Fruit fly (Drosophila melanogaster) whole organism, embryonic: ENCODE data around the gene sau.
A peak's percentile ranks its signal among the peaks of the same experiment; 100 is the strongest.

Experiments used
- Bteb2 ChIP-seq: fragments of 200-800 bp; sonication (Bioruptor generic); optimal IDR thresholded peaks from 2 replicates; lab custom pipeline; 2016; ENCODE audit warnings: missing biosample characterization, missing genetic modification characterization
- CG10543 ChIP-seq: fragments of 200-800 bp; sonication (Bioruptor generic); optimal IDR thresholded peaks from 3 replicates; lab custom pipeline; 2017; ENCODE audit warnings: missing biosample characterization, mild to moderate bottlenecking, missing genetic modification characterization, moderate library complexity
- CG11085 ChIP-seq: fragments of 200-800 bp; sonication (Bioruptor generic); IDR thresholded peaks from 2 replicates; pipeline ENCODE4 v1.3.6; 2022; ENCODE audit warnings: missing biosample characterization, missing genetic modification characterization
- CG12659 ChIP-seq: fragments of 200-800 bp; sonication (Bioruptor generic); optimal IDR thresholded peaks from 3 replicates; lab custom pipeline; 2017; ENCODE audit warnings: mild to moderate bottlenecking, missing biosample characterization, missing genetic modification reagents, missing genetic modification characterization
- CG14667 ChIP-seq: fragments of 200-800 bp; sonication (Bioruptor generic); IDR thresholded peaks from 2 replicates; pipeline ENCODE4 v1.3.6; 2022; ENCODE audit warnings: missing biosample characterization, missing genetic modification characterization
- CG16815 ChIP-seq: fragments of 200-800 bp; sonication (Bioruptor generic); optimal IDR thresholded peaks from 3 replicates; lab custom pipeline; 2017; ENCODE audit warnings: missing biosample characterization, mild to moderate bottlenecking, missing genetic modification characterization
- CG17361 ChIP-seq: fragments of 200-800 bp; sonication (Bioruptor generic); IDR thresholded peaks from 3 replicates; pipeline ENCODE4 v1.3.6; 2022; ENCODE audit warnings: missing biosample characterization, missing genetic modification characterization
- CG17829 ChIP-seq: fragments of 200-800 bp; optimal IDR thresholded peaks from 2 replicates; lab custom pipeline; 2019; ENCODE audit warnings: missing biosample characterization, mild to moderate bottlenecking, missing genetic modification characterization, moderate library complexity
- CG31365 ChIP-seq: fragments of 200-800 bp; sonication (Bioruptor generic); optimal IDR thresholded peaks from 2 replicates; lab custom pipeline; 2018; ENCODE audit warnings: missing biosample characterization, mild to moderate bottlenecking, missing genetic modification characterization
- CG3163 ChIP-seq: fragments of 200-800 bp; sonication (Bioruptor generic); optimal IDR thresholded peaks from 3 replicates; lab custom pipeline; 2016; ENCODE audit warnings: missing biosample characterization, missing genetic modification characterization
- CG34422 ChIP-seq: fragments of 200-800 bp; sonication (Bioruptor generic); IDR thresholded peaks from 3 replicates; pipeline ENCODE4 v1.3.6; 2022; ENCODE audit warnings: missing biosample characterization, missing genetic modification characterization
- CG4360 ChIP-seq: fragments of 200-800 bp; sonication (Bioruptor generic); IDR thresholded peaks from 2 replicates; pipeline ENCODE4 v1.3.6; 2022; ENCODE audit warnings: missing biosample characterization, missing genetic modification characterization
- CG43689 ChIP-seq: fragments of 200-800 bp; sonication (Bioruptor generic); IDR thresholded peaks from 2 replicates; pipeline ENCODE4 v1.3.6; 2022; ENCODE audit warnings: missing biosample characterization, missing genetic modification characterization
- CG4854 ChIP-seq: fragments of 200-800 bp; sonication (Bioruptor generic); optimal IDR thresholded peaks from 2 replicates; lab custom pipeline; 2016; ENCODE audit warnings: missing biosample characterization, missing genetic modification characterization, inconsistent platforms
- CG6272 ChIP-seq: fragments of 200-800 bp; sonication (Bioruptor generic); IDR thresholded peaks from 2 replicates; pipeline ENCODE4 v1.3.6; 2022; ENCODE audit warnings: missing biosample characterization, missing genetic modification characterization
- CG7987 ChIP-seq: fragments of 200-800 bp; sonication (Bioruptor generic); optimal IDR thresholded peaks from 2 replicates; lab custom pipeline; 2018; ENCODE audit warnings: missing biosample characterization, mild to moderate bottlenecking, missing genetic modification characterization, moderate library complexity
- CG9876 ChIP-seq: fragments of 200-800 bp; sonication (Bioruptor generic); optimal IDR thresholded peaks from 2 replicates; lab custom pipeline; 2016; ENCODE audit warnings: missing biosample characterization, missing genetic modification characterization
- Chrac-16 ChIP-seq: fragments of 200-800 bp; sonication (Bioruptor generic); optimal IDR thresholded peaks from 3 replicates; lab custom pipeline; 2016; ENCODE audit warnings: missing biosample characterization, missing genetic modification characterization
- Dad ChIP-seq: fragments of 200-800 bp; sonication (Bioruptor generic); optimal IDR thresholded peaks from 3 replicates; lab custom pipeline; 2016; ENCODE audit warnings: missing biosample characterization, missing genetic modification characterization
- Dbx ChIP-seq: fragments of 200-800 bp; sonication (Bioruptor generic); IDR thresholded peaks from 3 replicates; pipeline ENCODE4 v1.3.6; 2022; ENCODE audit warnings: missing biosample characterization, missing genetic modification characterization
- Dek ChIP-seq: fragments of 200-800 bp; sonication (Bioruptor generic); optimal IDR thresholded peaks from 3 replicates; lab custom pipeline; 2019; ENCODE audit warnings: missing biosample characterization, mild to moderate bottlenecking, missing genetic modification characterization, moderate library complexity
- Doc3 ChIP-seq: fragments of 200-800 bp; sonication (Bioruptor generic); IDR thresholded peaks from 3 replicates; pipeline ENCODE4 v1.3.6; 2022; ENCODE audit warnings: missing biosample characterization, missing genetic modification characterization; ENCODE audit not compliant: partially characterized antibody
- Eip74EF ChIP-seq, 2 experiments: fragments of 200-800 bp in 1 of 2; fragments of >200 bp in 1 of 2; sonication (Bioruptor generic) in 1 of 2; optimal IDR thresholded peaks; 2 replicates each; lab custom pipeline; 2017 to 2019; ENCODE audit warnings: missing biosample characterization in 2 of 2, missing genetic modification characterization in 2 of 2, mild to moderate bottlenecking in 1 of 2, moderate library complexity in 1 of 2
- HHEX ChIP-seq: fragments of 200-800 bp; sonication (Bioruptor generic); optimal IDR thresholded peaks from 3 replicates; lab custom pipeline; 2017; ENCODE audit warnings: missing biosample characterization, mild to moderate bottlenecking, missing genetic modification characterization, missing genetic modification reagents
- HLHmδ ChIP-seq: fragments of 200-800 bp; sonication (Bioruptor generic); optimal IDR thresholded peaks from 2 replicates; lab custom pipeline; 2018; ENCODE audit warnings: missing biosample characterization, mild to moderate bottlenecking, missing genetic modification characterization, moderate library complexity
- Hr39 ChIP-seq: fragments of >200 bp; optimal IDR thresholded peaks from 2 replicates; lab custom pipeline; 2017
- Lim3 ChIP-seq: fragments of 200-800 bp; sonication (Bioruptor generic); IDR thresholded peaks from 2 replicates; pipeline ENCODE4 v1.3.6; 2022; ENCODE audit warnings: missing biosample characterization, missing genetic modification characterization
- MBD-R2 ChIP-seq: fragments of 200-800 bp; sonication (Bioruptor generic); IDR thresholded peaks from 2 replicates; pipeline ENCODE4 v1.3.6; 2022; ENCODE audit warnings: missing biosample characterization, missing genetic modification characterization
- Med ChIP-seq: fragments of 200-800 bp; sonication (Bioruptor generic); peaks from one replicate; lab custom pipeline; 2016; ENCODE audit warnings: missing biosample characterization, missing genetic modification characterization, mild to moderate bottlenecking, inconsistent platforms, moderate library complexity
- Mes4 ChIP-seq: fragments of 200-800 bp; sonication (Bioruptor generic); optimal IDR thresholded peaks from 2 replicates; lab custom pipeline; 2016; ENCODE audit warnings: missing biosample characterization, missing genetic modification characterization
- Sry-δ ChIP-seq: fragments of 200-800 bp; sonication (Bioruptor generic); optimal IDR thresholded peaks from 2 replicates; lab custom pipeline; 2016; ENCODE audit warnings: missing biosample characterization, missing genetic modification characterization
- ara ChIP-seq: fragments of 200-800 bp; sonication (Bioruptor generic); IDR thresholded peaks from 2 replicates; pipeline ENCODE4 v1.3.6; 2022; ENCODE audit warnings: missing biosample characterization, missing genetic modification characterization
- chinmo ChIP-seq: fragments of 200-800 bp; sonication (Bioruptor generic); IDR thresholded peaks from 4 replicates; pipeline ENCODE4 v1.3.6; 2022; ENCODE audit warnings: missing biosample characterization, missing genetic modification characterization; ENCODE audit not compliant: partially characterized antibody
- danr ChIP-seq: fragments of 200-800 bp; sonication (Bioruptor generic); IDR thresholded peaks from 2 replicates; pipeline ENCODE4 v1.3.6; 2022; ENCODE audit warnings: missing biosample characterization, missing genetic modification characterization
- dimm ChIP-seq: fragments of 200-800 bp; sonication (Bioruptor generic); IDR thresholded peaks from 2 replicates; pipeline ENCODE4 v1.3.6; 2022; ENCODE audit warnings: missing biosample characterization, missing genetic modification characterization
- dmrt99B ChIP-seq: fragments of 200-800 bp; sonication (Bioruptor generic); optimal IDR thresholded peaks from 2 replicates; lab custom pipeline; 2018; ENCODE audit warnings: missing biosample characterization, mild to moderate bottlenecking, missing genetic modification characterization, moderate library complexity
- fd96Cb ChIP-seq: fragments of 200-800 bp; sonication (Bioruptor generic); optimal IDR thresholded peaks from 2 replicates; lab custom pipeline; 2018; ENCODE audit warnings: missing biosample characterization, mild to moderate bottlenecking, missing genetic modification characterization, moderate library complexity
- ftz-f1 ChIP-seq: fragments of 200-800 bp; sonication (Bioruptor generic); optimal IDR thresholded peaks from 2 replicates; lab custom pipeline; 2016; ENCODE audit warnings: missing biosample characterization, missing genetic modification characterization
- h ChIP-seq: fragments of >200 bp; optimal IDR thresholded peaks from 2 replicates; lab custom pipeline; 2017
- her ChIP-seq: fragments of 200-800 bp; sonication (Bioruptor generic); optimal IDR thresholded peaks from 2 replicates; lab custom pipeline; 2016; ENCODE audit warnings: missing biosample characterization, missing genetic modification characterization
- insv ChIP-seq, 2 experiments: fragments of 200-800 bp; sonication (Bioruptor generic); optimal IDR thresholded peaks; 3 replicates each; lab custom pipeline; 2016 to 2018; ENCODE audit warnings: missing biosample characterization in 2 of 2, missing genetic modification characterization in 2 of 2
- kay ChIP-seq: fragments of 200-800 bp; sonication (Bioruptor generic); optimal IDR thresholded peaks from 2 replicates; lab custom pipeline; 2016; ENCODE audit warnings: missing biosample characterization, missing genetic modification characterization
- kni ChIP-seq: fragments of 200-800 bp; sonication (Bioruptor generic); optimal IDR thresholded peaks from 3 replicates; lab custom pipeline; 2017; ENCODE audit warnings: mild to moderate bottlenecking, missing biosample characterization, missing genetic modification reagents, missing genetic modification characterization
- odd ChIP-seq: fragments of 200-800 bp; sonication (Bioruptor generic); optimal IDR thresholded peaks from 2 replicates; lab custom pipeline; 2017; ENCODE audit warnings: missing biosample characterization, mild to moderate bottlenecking, missing genetic modification characterization
- otp ChIP-seq: fragments of 200-800 bp; sonication (Bioruptor generic); IDR thresholded peaks from 3 replicates; pipeline ENCODE4, ENCODE4 v1.3.6; 2022; ENCODE audit warnings: missing biosample characterization, missing genetic modification characterization
- pb ChIP-seq: fragments of 200-800 bp; sonication (Bioruptor generic); optimal IDR thresholded peaks from 3 replicates; lab custom pipeline; 2016; ENCODE audit warnings: missing biosample characterization, missing genetic modification characterization
- slp2 ChIP-seq: fragments of 200-800 bp; sonication (Bioruptor generic); optimal IDR thresholded peaks from 2 replicates; lab custom pipeline; 2016; ENCODE audit warnings: missing biosample characterization, missing genetic modification characterization
- wor ChIP-seq: fragments of 200-800 bp; sonication (Bioruptor generic); IDR thresholded peaks from 2 replicates; pipeline ENCODE4 v1.3.6; 2022; ENCODE audit warnings: missing biosample characterization, missing genetic modification characterization
- zf30C ChIP-seq: fragments of 200-800 bp; sonication (Bioruptor generic); optimal IDR thresholded peaks from 3 replicates; lab custom pipeline; 2018; ENCODE audit warnings: missing biosample characterization, mild to moderate bottlenecking, missing genetic modification characterization
- zfh2 ChIP-seq: fragments of 200-800 bp; sonication (Bioruptor generic); optimal IDR thresholded peaks from 2 replicates; lab custom pipeline; 2016; ENCODE audit warnings: missing biosample characterization, missing genetic modification characterization

The sau gene

DNA sequence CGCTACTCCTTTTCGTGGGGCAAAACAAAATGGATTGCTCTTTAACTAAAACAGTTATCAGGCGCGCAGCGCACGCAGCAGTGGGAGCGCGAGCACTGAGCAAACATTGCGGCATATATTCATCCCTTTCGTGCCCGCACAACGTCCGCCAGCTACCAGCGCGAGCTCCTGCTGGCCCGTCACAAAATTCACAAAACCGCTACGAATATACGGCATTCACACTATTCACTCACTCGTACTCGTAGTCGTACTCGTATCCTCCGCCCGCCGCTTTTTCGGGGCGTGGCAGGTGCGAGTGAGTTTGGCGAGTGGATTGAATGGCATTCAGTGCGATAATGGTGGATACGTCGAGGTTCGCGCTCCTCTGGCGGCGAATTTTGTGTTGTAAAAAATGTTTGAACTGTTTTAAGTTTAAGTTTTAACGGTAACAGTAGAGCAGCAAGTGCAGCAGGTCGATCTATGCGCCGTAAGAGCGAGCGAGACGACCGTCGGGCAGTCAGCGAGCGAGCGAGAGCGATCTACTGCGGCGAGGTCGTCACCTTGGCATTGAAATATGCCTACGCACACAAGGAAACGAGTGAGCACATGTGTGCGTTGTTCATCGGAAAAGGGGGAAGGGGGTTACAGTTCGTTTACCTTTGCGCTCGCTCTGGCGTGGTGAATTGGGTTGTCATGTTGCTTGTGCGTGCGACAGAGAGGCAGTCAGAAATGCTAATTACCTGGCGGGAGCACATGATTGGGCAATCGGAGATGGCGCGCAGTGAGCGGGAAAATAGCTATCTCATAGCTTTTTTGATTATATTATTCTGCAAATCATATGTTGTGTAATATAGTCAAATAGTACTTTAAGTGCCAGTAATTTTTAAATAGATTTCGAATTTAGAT is 29.3 kb upstream of the sau start:
- TF ChIP-seq Eip74EF (GFP tag; optimal IDR thresholded peaks at IDR 0.05; lab: Kevin White, UChicago) (peak in 1 of 2 experiments; percentile 94), CG31365 (peak; percentile 63), CG12659 (GFP tag; lab: Kevin White, UChicago) (peak; percentile 55), Bteb2 (GFP tag; lab: Kevin White, UChicago) (no peak), danr (GFP tag; lab: Robert Waterston, UW) (no peak), Chrac-16 (GFP tag; lab: Kevin White, UChicago) (peak; percentile 37), zf30C (no peak), dmrt99B (peak; percentile 37), ftz-f1 (GFP tag; lab: Kevin White, UChicago) (peak; percentile 100), Lim3 (GFP tag; lab: Robert Waterston, UW) (no peak), CG11085 (GFP tag; lab: Robert Waterston, UW) (no peak), odd (GFP tag; lab: Kevin White, UChicago) (peak; percentile 38), CG9876 (GFP tag; lab: Kevin White, UChicago) (no peak), wor (GFP tag; lab: Robert Waterston, UW) (no peak), Doc3 (no peak), pb (GFP tag; lab: Kevin White, UChicago) (peak; percentile 53), CG3163 (GFP tag; lab: Kevin White, UChicago) (peak; percentile 9), CG4360 (GFP tag; lab: Robert Waterston, UW) (no peak), CG4854 (GFP tag; lab: Kevin White, UChicago) (no peak), HHEX (GFP tag; lab: Kevin White, UChicago) (peak; percentile 76), Med (peak; percentile 89), MBD-R2 (GFP tag; lab: Robert Waterston, UW) (no peak), CG43689 (GFP tag; lab: Robert Waterston, UW) (no peak), CG14667 (GFP tag; lab: Robert Waterston, UW) (no peak), CG34422 (GFP tag; lab: Robert Waterston, UW) (no peak), CG6272 (GFP tag; lab: Robert Waterston, UW) (peak; percentile 43), CG7987 (GFP tag; lab: Kevin White, UChicago) (peak; percentile 86), Dek (tag; lab: Kevin White, UChicago) (peak; percentile 56), otp (GFP tag; lab: Robert Waterston, UW) (no peak), Mes4 (GFP tag; lab: Kevin White, UChicago) (no peak), slp2 (no peak), fd96Cb (no peak), HLHmδ (GFP tag; lab: Kevin White, UChicago) (peak; percentile 92), CG16815 (peak; percentile 50), CG17829 (tag; lab: Kevin White, UChicago) (peak; percentile 41), CG10543 (GFP tag; lab: Kevin White, UChicago) (peak; percentile 96), Sry-δ (GFP tag; lab: Kevin White, UChicago) (peak; percentile 7), ara (no peak), insv (GFP tag; optimal IDR thresholded peaks at IDR 0.05; lab: Kevin White, UChicago) (peak in 1 of 2 experiments; percentile 56), Dbx (GFP tag; lab: Robert Waterston, UW) (no peak), kay (GFP tag; lab: Kevin White, UChicago) (no peak), zfh2 (GFP tag; lab: Kevin White, UChicago) (peak; percentile 18), dimm (no peak), h (no peak), chinmo (GFP tag; lab: Robert Waterston, UW) (no peak), Dad (GFP tag; lab: Kevin White, UChicago) (peak; percentile 9), CG17361 (GFP tag; lab: Robert Waterston, UW) (no peak), Hr39 (lab: Kevin White, UChicago) (no peak), her (GFP tag; lab: Kevin White, UChicago) (peak; percentile 75), kni (GFP tag; lab: Kevin White, UChicago) (peak; percentile 99)
